Worm (Caenorhabditis elegans) whole organism, late embryonic: ENCODE measurements around the gene srv-15.

Experiments
- C08G9.2 ChIP-seq: sonication (generic microtip); optimal IDR thresholded peaks from 2 replicates; lab custom pipeline; 2016; ENCODE audit warnings: mild to moderate bottlenecking, missing genetic modification characterization, moderate library complexity, missing compliant biosample characterization
- K09A11.1 ChIP-seq: sonication (generic microtip); optimal IDR thresholded peaks from 2 replicates; lab custom pipeline; 2017; ENCODE audit warnings: antibody characterized with exemption, mild to moderate bottlenecking, missing genetic modification characterization, missing compliant biosample characterization; ENCODE audit not compliant: insufficient read depth
- T23F11.4 ChIP-seq: fragments of 200-800 bp; sonication (Bioruptor generic); optimal IDR thresholded peaks from 2 replicates; lab custom pipeline; 2018; ENCODE audit warnings: mild to moderate bottlenecking, missing genetic modification characterization, missing compliant biosample characterization
- Y22D7AL.16 ChIP-seq: sonication (generic microtip); optimal IDR thresholded peaks from 2 replicates; lab custom pipeline; 2016; ENCODE audit warnings: missing genetic modification characterization, missing compliant biosample characterization
- ahr-1 ChIP-seq: sonication (generic microtip); optimal IDR thresholded peaks from 2 replicates; lab custom pipeline; 2016; ENCODE audit warnings: missing genetic modification characterization, missing compliant biosample characterization
- ceh-14 ChIP-seq: sonication (generic microtip); optimal IDR thresholded peaks from 2 replicates; lab custom pipeline; 2016; ENCODE audit warnings: missing genotype, missing genetic modification characterization, missing compliant biosample characterization
- ceh-22 ChIP-seq: sonication (generic microtip); optimal IDR thresholded peaks from 2 replicates; lab custom pipeline; 2017; ENCODE audit warnings: missing biosample characterization, missing genetic modification characterization
- ceh-24 ChIP-seq: sonication (generic microtip); optimal IDR thresholded peaks from 2 replicates; lab custom pipeline; 2016; ENCODE audit warnings: mild to moderate bottlenecking, missing genetic modification characterization, missing compliant biosample characterization
- ceh-31 ChIP-seq: sonication (generic microtip); optimal IDR thresholded peaks from 2 replicates; lab custom pipeline; 2016; ENCODE audit warnings: missing genetic modification characterization, missing compliant biosample characterization
- ceh-34 ChIP-seq: sonication (generic microtip); optimal IDR thresholded peaks from 2 replicates; lab custom pipeline; 2016; ENCODE audit warnings: mild to moderate bottlenecking, missing genetic modification characterization, missing compliant biosample characterization
- ceh-6 ChIP-seq: fragments of 200-800 bp; sonication (Bioruptor generic); optimal IDR thresholded peaks from 2 replicates; lab custom pipeline; 2018; ENCODE audit warnings: mild to moderate bottlenecking, missing genetic modification characterization, missing compliant biosample characterization
- ceh-9 ChIP-seq: sonication (generic microtip); optimal IDR thresholded peaks from 2 replicates; lab custom pipeline; 2016; ENCODE audit warnings: mild to moderate bottlenecking, missing genetic modification characterization, inconsistent platforms, missing compliant biosample characterization
- dmd-4 ChIP-seq: sonication (generic microtip); optimal IDR thresholded peaks from 2 replicates; lab custom pipeline; 2016; ENCODE audit warnings: borderline replicate concordance, missing genetic modification characterization, missing compliant biosample characterization
- elt-2 ChIP-seq: sonication (generic microtip); optimal IDR thresholded peaks from 2 replicates; lab custom pipeline; 2016; ENCODE audit warnings: missing genetic modification reagents, missing genetic modification characterization, missing compliant biosample characterization
- eyg-1 ChIP-seq: sonication (generic microtip); optimal IDR thresholded peaks from 2 replicates; lab custom pipeline; 2016; ENCODE audit warnings: missing genotype, missing genetic modification characterization, missing compliant biosample characterization
- fkh-10 ChIP-seq: fragments of 150-350 bp; optimal IDR thresholded peaks from 2 replicates; lab custom pipeline; 2014; ENCODE audit warnings: missing biosample characterization, missing genetic modification reagents, missing genetic modification characterization
- gmeb-2 ChIP-seq: sonication (generic microtip); optimal IDR thresholded peaks from 2 replicates; lab custom pipeline; 2016; ENCODE audit warnings: missing genetic modification characterization, inconsistent platforms, missing compliant biosample characterization
- hlh-13 ChIP-seq: fragments of 200-800 bp; sonication (Bioruptor generic); optimal IDR thresholded peaks from 2 replicates; lab custom pipeline; 2018; ENCODE audit warnings: mild to moderate bottlenecking, missing genetic modification characterization, missing compliant biosample characterization
- hlh-15 ChIP-seq: sonication (generic microtip); optimal IDR thresholded peaks from 2 replicates; lab custom pipeline; 2016; ENCODE audit warnings: missing genetic modification characterization, missing compliant biosample characterization
- madf-2 ChIP-seq: sonication (generic microtip); optimal IDR thresholded peaks from 2 replicates; lab custom pipeline; 2017; ENCODE audit warnings: missing genetic modification characterization, missing compliant biosample characterization
- pag-3 ChIP-seq: sonication (generic microtip); optimal IDR thresholded peaks from 2 replicates; lab custom pipeline; 2016; ENCODE audit warnings: missing compliant biosample characterization, missing genetic modification characterization, borderline replicate concordance
- pat-9 ChIP-seq: fragments of 200-800 bp; sonication (Bioruptor generic); optimal IDR thresholded peaks from 2 replicates; lab custom pipeline; 2018; ENCODE audit warnings: mild to moderate bottlenecking, missing genetic modification characterization, moderate library complexity, missing compliant biosample characterization
- pax-1 ChIP-seq: fragments of 150-350 bp; optimal IDR thresholded peaks from 2 replicates; lab custom pipeline; 2014; ENCODE audit warnings: missing biosample characterization, missing genetic modification characterization
- sdc-2 ChIP-seq: sonication (generic microtip); optimal IDR thresholded peaks from 2 replicates; lab custom pipeline; 2016; ENCODE audit warnings: missing genotype, missing genetic modification characterization, missing compliant biosample characterization
- tbx-7 ChIP-seq: sonication (generic microtip); optimal IDR thresholded peaks from 2 replicates; lab custom pipeline; 2016; ENCODE audit warnings: missing genotype, missing genetic modification characterization, missing compliant biosample characterization
- unc-3 ChIP-seq, 2 experiments: fragments of 200-800 bp in 1 of 2; sonication (Bioruptor generic) in 1 of 2; sonication (generic microtip) in 1 of 2; conservative IDR thresholded peaks in 1 of 2; optimal IDR thresholded peaks in 1 of 2; 2 replicates each; pipeline versions ENCODE4 v1.3.6 to Lab custom; 2016 to 2022; ENCODE audit warnings: missing compliant biosample characterization in 2 of 2, missing genetic modification characterization in 2 of 2, missing genetic modification reagents in 1 of 2
- unc-55 ChIP-seq: sonication (generic microtip); optimal IDR thresholded peaks from 2 replicates; lab custom pipeline; 2017; ENCODE audit warnings: missing biosample characterization, missing genetic modification reagents, missing genetic modification characterization

srv-15 gene

ce11 chrIV:15949995-15950394 lies 43.6 kb downstream of the srv-15 start:
- no peak for TF ChIP-seq Y22D7AL.16 (tag; lab: Kevin White, UChicago)
- no peak for TF ChIP-seq dmd-4

ce11 chrIV:15950838-15951581 lies 44.6 kb downstream of the srv-15 start, which contains the start of gene ifas-3:
TSS of gene ifas-3 (minus strand) at chrIV:15950888.
- TF ChIP-seq ceh-9 (tag; lab: Kevin White, UChicago) (no peak), ceh-22 (tag; lab: Kevin White, UChicago) (no peak)

DNA sequence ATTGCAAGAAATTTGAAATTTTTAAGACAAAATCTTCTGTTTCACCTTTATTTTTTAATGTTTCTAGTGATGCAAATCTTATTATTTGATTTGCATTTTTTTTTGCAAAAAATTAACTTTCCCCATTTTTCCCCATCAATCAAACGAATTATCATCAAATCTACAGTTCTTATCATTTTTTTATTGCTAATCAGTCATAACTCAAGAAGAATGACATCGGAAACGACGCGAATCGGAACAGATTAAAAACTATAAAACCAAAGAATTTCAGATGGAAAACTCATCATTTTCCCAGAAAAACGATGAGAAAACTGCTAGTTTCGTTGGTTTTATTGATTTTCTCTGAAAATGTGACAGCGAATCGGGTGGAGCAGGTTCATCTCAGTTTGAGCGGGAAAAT lies 45.3 kb downstream of the srv-15 start, which contains the start of gene Y105C5B.15:
Gene Y105C5B.15, plus strand, starts transcription at position 297 of the 400 bp plus-strand sequence.
- TF ChIP-seq elt-2 (tag; lab: Kevin White, UChicago) (peak; percentile 1), eyg-1 (tag; lab: Kevin White, UChicago) (no peak)
- TF ChIP-seq, all 69 proteins: peak for 1

DNA sequence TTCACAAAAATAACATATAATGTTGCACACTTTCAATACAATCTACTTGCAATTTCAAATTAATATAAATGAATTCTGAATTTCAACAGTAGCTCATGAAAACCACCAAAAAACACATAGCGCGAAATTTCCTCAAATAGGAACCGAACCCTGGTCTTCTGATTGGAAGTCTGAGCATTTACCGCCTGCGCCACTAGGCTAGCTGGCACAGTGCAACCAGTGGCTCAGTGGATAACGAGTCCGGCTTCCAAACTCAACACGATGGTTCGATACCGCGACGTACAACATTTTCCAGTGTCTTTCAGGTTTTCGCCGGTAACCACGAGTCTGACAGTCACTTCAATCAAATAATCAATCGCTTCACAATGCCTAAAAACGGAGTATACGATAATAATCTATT lies 47.3 kb downstream of the srv-15 start:
- no peak for TF ChIP-seq unc-55 (GFP tag; lab: Kevin White, UChicago)
- no peak for TF ChIP-seq madf-2 (tag; lab: Kevin White, UChicago)
- no peak for TF ChIP-seq gmeb-2 (tag; lab: Kevin White, UChicago)
- no peak for TF ChIP-seq ceh-6 (GFP tag; lab: Kevin White, UChicago)
- TF ChIP-seq ceh-14 (tag; lab: Kevin White, UChicago) = no peak
- no peak for TF ChIP-seq unc-3 (GFP tag; conservative IDR thresholded peaks at IDR 0.05; lab: Robert Waterston, UW)
- TF ChIP-seq unc-3 (tag; optimal IDR thresholded peaks at IDR 0.05; lab: Kevin White, UChicago) = no peak
- no peak for TF ChIP-seq ceh-24 (tag; lab: Kevin White, UChicago)
- TF ChIP-seq sdc-2 (tag; lab: Kevin White, UChicago) = no peak
- no peak for TF ChIP-seq T23F11.4 (GFP tag; lab: Kevin White, UChicago)
- TF ChIP-seq pat-9 = no peak
- TF ChIP-seq tbx-7 (tag; lab: Kevin White, UChicago) = no peak
- TF ChIP-seq ahr-1 (tag; lab: Kevin White, UChicago) = no peak
- no peak for TF ChIP-seq K09A11.1
- no peak for TF ChIP-seq C08G9.2
- no peak for TF ChIP-seq ceh-31
- TF ChIP-seq hlh-15 (tag; lab: Kevin White, UChicago) = no peak
- TF ChIP-seq pag-3 (tag; lab: Kevin White, UChicago) = no peak

- TF ChIP-seq unc-3 (GFP tag; conservative IDR thresholded peaks at IDR 0.05; lab: Robert Waterston, UW) (no peak), unc-3 (tag; optimal IDR thresholded peaks at IDR 0.05; lab: Kevin White, UChicago) (no peak), hlh-13 (no peak), fkh-10 (GFP tag; lab: Kevin White, UChicago) (no peak), pax-1 (tag; lab: Kevin White, UChicago) (no peak), ceh-34 (tag; lab: Kevin White, UChicago) (no peak)
Measured at ce11 chrIV:15955349-15955748, 49.0 kb downstream of the srv-15 start.
